Worm (Caenorhabditis elegans) whole organism, late embryonic: Measurements from ENCODE around the gene atg-16.2.

Source experiments
- C08G9.2 ChIP-seq: sonication (generic microtip); optimal IDR thresholded peaks from 2 replicates; lab custom pipeline; 2016; ENCODE audit warnings: mild to moderate bottlenecking, missing genetic modification characterization, moderate library complexity, missing compliant biosample characterization
- K02D7.2 ChIP-seq: sonication (generic microtip); optimal IDR thresholded peaks from 2 replicates; lab custom pipeline; 2017; ENCODE audit warnings: mild to moderate bottlenecking, missing genetic modification characterization, missing compliant biosample characterization
- T23F11.4 ChIP-seq: fragments of 200-800 bp; sonication (Bioruptor generic); optimal IDR thresholded peaks from 2 replicates; lab custom pipeline; 2018; ENCODE audit warnings: mild to moderate bottlenecking, missing genetic modification characterization, missing compliant biosample characterization
- ahr-1 ChIP-seq: sonication (generic microtip); optimal IDR thresholded peaks from 2 replicates; lab custom pipeline; 2016; ENCODE audit warnings: missing genetic modification characterization, missing compliant biosample characterization
- ama-1 ChIP-seq: fragments of 150-350 bp; optimal IDR thresholded peaks from 2 replicates; lab custom pipeline; 2014
- ceh-14 ChIP-seq: sonication (generic microtip); optimal IDR thresholded peaks from 2 replicates; lab custom pipeline; 2016; ENCODE audit warnings: missing genotype, missing genetic modification characterization, missing compliant biosample characterization
- ceh-18 ChIP-seq: sonication (generic microtip); optimal IDR thresholded peaks from 2 replicates; lab custom pipeline; 2016; ENCODE audit warnings: missing genetic modification characterization, missing compliant biosample characterization
- ceh-24 ChIP-seq: sonication (generic microtip); optimal IDR thresholded peaks from 2 replicates; lab custom pipeline; 2016; ENCODE audit warnings: mild to moderate bottlenecking, missing genetic modification characterization, missing compliant biosample characterization
- ceh-34 ChIP-seq: sonication (generic microtip); optimal IDR thresholded peaks from 2 replicates; lab custom pipeline; 2016; ENCODE audit warnings: mild to moderate bottlenecking, missing genetic modification characterization, missing compliant biosample characterization
- ceh-45 ChIP-seq: fragments of 200-800 bp; sonication (Bioruptor generic); IDR thresholded peaks from 2 replicates; pipeline ENCODE4 v1.3.6; 2022; ENCODE audit warnings: missing genetic modification reagents, missing genetic modification characterization, missing compliant biosample characterization
- ceh-48 ChIP-seq: sonication (generic microtip); optimal IDR thresholded peaks from 2 replicates; lab custom pipeline; 2016; ENCODE audit warnings: missing genetic modification characterization, inconsistent platforms, missing compliant biosample characterization
- ceh-6 ChIP-seq: fragments of 200-800 bp; sonication (Bioruptor generic); optimal IDR thresholded peaks from 2 replicates; lab custom pipeline; 2018; ENCODE audit warnings: mild to moderate bottlenecking, missing genetic modification characterization, missing compliant biosample characterization
- ceh-9 ChIP-seq: sonication (generic microtip); optimal IDR thresholded peaks from 2 replicates; lab custom pipeline; 2016; ENCODE audit warnings: mild to moderate bottlenecking, missing genetic modification characterization, inconsistent platforms, missing compliant biosample characterization
- dve-1 ChIP-seq: sonication (generic microtip); optimal IDR thresholded peaks from 2 replicates; lab custom pipeline; 2017; ENCODE audit warnings: antibody characterized with exemption, mild to moderate bottlenecking, missing genetic modification characterization, missing compliant biosample characterization
- elt-4 ChIP-seq: sonication (generic microtip); optimal IDR thresholded peaks from 2 replicates; lab custom pipeline; 2016; ENCODE audit warnings: missing genetic modification characterization, missing compliant biosample characterization
- fkh-10 ChIP-seq: fragments of 150-350 bp; optimal IDR thresholded peaks from 2 replicates; lab custom pipeline; 2014; ENCODE audit warnings: missing biosample characterization, missing genetic modification reagents, missing genetic modification characterization
- fkh-6 ChIP-seq: sonication (generic microtip); optimal IDR thresholded peaks from 2 replicates; lab custom pipeline; 2016; ENCODE audit warnings: missing genetic modification characterization, missing compliant biosample characterization
- hlh-15 ChIP-seq: sonication (generic microtip); optimal IDR thresholded peaks from 2 replicates; lab custom pipeline; 2016; ENCODE audit warnings: missing genetic modification characterization, missing compliant biosample characterization
- hlh-30 ChIP-seq: sonication (generic microtip); optimal IDR thresholded peaks from 2 replicates; lab custom pipeline; 2017; ENCODE audit warnings: antibody characterized with exemption, missing genetic modification characterization, missing compliant biosample characterization; ENCODE audit not compliant: insufficient read depth
- lim-6 ChIP-seq: sonication (generic microtip); optimal IDR thresholded peaks from 2 replicates; lab custom pipeline; 2016; ENCODE audit warnings: missing genetic modification characterization, missing compliant biosample characterization
- mec-3 ChIP-seq: sonication (generic microtip); optimal IDR thresholded peaks from 2 replicates; lab custom pipeline; 2016; ENCODE audit warnings: borderline replicate concordance, missing genetic modification characterization, missing compliant biosample characterization
- nfya-1 ChIP-seq: sonication (generic microtip); optimal IDR thresholded peaks from 2 replicates; lab custom pipeline; 2017; ENCODE audit warnings: missing genetic modification characterization, mild to moderate bottlenecking, missing compliant biosample characterization, antibody characterized with exemption, moderate library complexity
- nhr-232 ChIP-seq: sonication (generic microtip); optimal IDR thresholded peaks from 2 replicates; lab custom pipeline; 2016; ENCODE audit warnings: missing genetic modification characterization, missing compliant biosample characterization
- odd-2 ChIP-seq: sonication (generic microtip); optimal IDR thresholded peaks from 2 replicates; lab custom pipeline; 2017; ENCODE audit warnings: antibody characterized with exemption, mild to moderate bottlenecking, missing genetic modification characterization, missing compliant biosample characterization
- pax-1 ChIP-seq: fragments of 150-350 bp; optimal IDR thresholded peaks from 2 replicates; lab custom pipeline; 2014; ENCODE audit warnings: missing biosample characterization, missing genetic modification characterization
- pros-1 ChIP-seq: fragments of 150-350 bp; optimal IDR thresholded peaks from 2 replicates; lab custom pipeline; 2014; ENCODE audit warnings: missing biosample characterization, missing genetic modification reagents, missing genetic modification characterization
- ref-2 ChIP-seq: sonication (generic microtip); optimal IDR thresholded peaks from 2 replicates; lab custom pipeline; 2016; ENCODE audit warnings: missing genetic modification characterization, missing compliant biosample characterization
- sdc-2 ChIP-seq: sonication (generic microtip); optimal IDR thresholded peaks from 2 replicates; lab custom pipeline; 2016; ENCODE audit warnings: missing genotype, missing genetic modification characterization, missing compliant biosample characterization
- sox-2 ChIP-seq: fragments of 200-800 bp; sonication (Bioruptor generic); IDR thresholded peaks from 2 replicates; pipeline ENCODE4 v1.3.6; 2022; ENCODE audit warnings: missing genetic modification reagents, missing genetic modification characterization, missing compliant biosample characterization
- tbx-2 ChIP-seq: sonication (generic microtip); optimal IDR thresholded peaks from 2 replicates; lab custom pipeline; 2016; ENCODE audit warnings: missing genetic modification characterization, missing compliant biosample characterization
- ttx-3 ChIP-seq: sonication (generic microtip); optimal IDR thresholded peaks from 2 replicates; lab custom pipeline; 2016; ENCODE audit warnings: missing genetic modification reagents, missing genetic modification characterization, missing compliant biosample characterization
- unc-3 ChIP-seq, 2 experiments: fragments of 200-800 bp in 1 of 2; sonication (Bioruptor generic) in 1 of 2; sonication (generic microtip) in 1 of 2; conservative IDR thresholded peaks in 1 of 2; optimal IDR thresholded peaks in 1 of 2; 2 replicates each; pipeline versions ENCODE4 v1.3.6 to Lab custom; 2016 to 2022; ENCODE audit warnings: missing compliant biosample characterization in 2 of 2, missing genetic modification characterization in 2 of 2, missing genetic modification reagents in 1 of 2
- unc-42 ChIP-seq: sonication (generic microtip); optimal IDR thresholded peaks from 2 replicates; lab custom pipeline; 2016; ENCODE audit warnings: missing genotype, missing genetic modification characterization, missing compliant biosample characterization
- unc-86 ChIP-seq: sonication (generic microtip); optimal IDR thresholded peaks from 2 replicates; lab custom pipeline; 2016; ENCODE audit warnings: missing genetic modification characterization, missing compliant biosample characterization
- ztf-16 ChIP-seq: sonication (generic microtip); optimal IDR thresholded peaks from 2 replicates; lab custom pipeline; 2017; ENCODE audit warnings: missing genetic modification characterization, missing compliant biosample characterization

The atg-16.2 gene

ce11 chrII:6475180-6475737 is 22.1 kb upstream of the atg-16.2 start, which contains the start of gene T28D9.16:
T28D9.16 (plus strand) TSS chrII:6475687.
- TF ChIP-seq ceh-45 (GFP tag; lab: Robert Waterston, UW): no peak

DNA sequence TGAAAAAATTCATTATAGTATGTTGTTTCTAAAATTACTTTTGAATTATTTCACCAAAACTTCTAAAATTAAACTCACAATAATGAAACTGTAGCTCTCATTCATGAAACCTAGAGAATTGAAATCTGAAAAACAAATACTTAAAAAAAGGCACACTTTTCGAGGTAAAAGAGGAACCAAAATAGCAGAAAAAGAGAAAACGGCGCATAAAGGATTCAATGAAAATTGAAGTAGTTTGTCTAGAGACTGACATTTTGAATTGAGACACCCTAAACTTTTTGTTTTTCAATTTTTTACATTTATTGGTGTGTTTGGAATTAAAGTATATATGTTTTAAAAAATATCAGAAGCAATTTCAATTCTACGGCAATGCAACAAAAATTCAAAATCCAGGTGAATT is 17.8 kb upstream of the atg-16.2 start, which contains the start of gene dgk-5:
dgk-5 (minus strand) TSS at position 101 of the 400 bp plus-strand sequence.
- TF ChIP-seq nfya-1 (tag; lab: Kevin White, UChicago) (no peak), unc-86 (tag; lab: Kevin White, UChicago) (no peak), fkh-10 (GFP tag; lab: Kevin White, UChicago) (no peak), sdc-2 (tag; lab: Kevin White, UChicago) (no peak), K02D7.2 (no peak), ceh-34 (tag; lab: Kevin White, UChicago) (no peak), dve-1 (tag; lab: Kevin White, UChicago) (no peak), ceh-24 (tag; lab: Kevin White, UChicago) (no peak), pros-1 (tag; lab: Kevin White, UChicago) (no peak), C08G9.2 (no peak), ceh-14 (no peak), ztf-16 (tag; lab: Kevin White, UChicago) (no peak), hlh-15 (no peak), ceh-6 (GFP tag; lab: Kevin White, UChicago) (no peak), ceh-48 (no peak), mec-3 (tag; lab: Kevin White, UChicago) (no peak), ceh-9 (no peak), pax-1 (tag; lab: Kevin White, UChicago) (no peak), ttx-3 (tag; lab: Kevin White, UChicago) (no peak), unc-3 (GFP tag; conservative IDR thresholded peaks at IDR 0.05; lab: Robert Waterston, UW) (no peak), unc-3 (tag; optimal IDR thresholded peaks at IDR 0.05; lab: Kevin White, UChicago) (no peak)

ce11 chrII:6469340-6469739 is 16.1 kb upstream of the atg-16.2 start:
- TF ChIP-seq ztf-16 (tag; lab: Kevin White, UChicago) (no peak), ama-1 (no peak), tbx-2 (no peak), ref-2 (tag; lab: Kevin White, UChicago) (no peak), odd-2 (tag; lab: Kevin White, UChicago) (no peak), hlh-30 (tag; lab: Kevin White, UChicago) (no peak), ceh-48 (no peak), lim-6 (tag; lab: Kevin White, UChicago) (no peak), nfya-1 (tag; lab: Kevin White, UChicago) (no peak)
- TF ChIP-seq, all 69 proteins: peak for 0

DNA sequence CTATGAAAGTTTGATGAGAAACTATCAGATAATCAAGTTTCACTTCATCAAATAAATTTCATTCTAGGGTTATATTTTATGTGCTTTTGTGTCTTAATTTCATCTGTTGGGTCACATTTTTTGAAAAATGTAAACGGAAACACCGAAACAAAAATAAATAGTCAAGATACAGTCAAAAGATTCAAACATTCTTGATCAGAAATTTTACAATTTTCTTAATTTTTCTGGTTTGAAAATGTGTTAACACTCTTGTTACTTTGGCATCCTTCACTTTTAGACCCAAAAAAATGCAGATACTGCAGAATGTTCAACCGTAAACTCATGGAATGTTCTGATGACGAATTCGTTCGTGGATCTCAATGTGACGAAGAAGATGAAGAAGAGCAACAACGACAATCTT is 1.5 kb upstream of the atg-16.2 start, which contains the start of gene aptf-1:
aptf-1 (plus strand) TSS at position 301 of the 400 bp plus-strand sequence.
- TF ChIP-seq ama-1 (no peak), C08G9.2 (no peak), fkh-6 (tag; lab: Kevin White, UChicago) (no peak), sdc-2 (tag; lab: Kevin White, UChicago) (no peak), elt-4 (tag; lab: Kevin White, UChicago) (no peak), T23F11.4 (GFP tag; lab: Kevin White, UChicago) (no peak)
- TF ChIP-seq, all 69 proteins: peak for 0

DNA sequence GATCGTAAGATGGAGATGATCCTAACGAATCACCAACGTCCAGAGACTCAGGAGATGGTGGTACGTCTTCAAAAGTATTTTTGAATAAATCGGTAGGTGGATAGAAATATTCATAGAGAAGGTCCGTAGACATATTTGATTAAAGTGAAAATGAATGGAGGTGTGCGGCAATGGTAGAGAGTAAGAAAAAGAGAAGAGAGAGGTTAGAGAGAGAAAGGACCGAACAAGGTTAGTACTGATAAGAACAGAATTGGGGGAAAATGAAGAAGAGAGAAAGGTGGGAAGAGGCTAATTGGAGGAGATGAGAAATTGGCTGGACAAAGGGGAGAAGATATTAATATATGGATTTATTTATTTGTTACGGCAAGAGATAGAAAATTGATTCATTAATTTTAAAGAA is 3.5 kb downstream of the atg-16.2 start, which contains the start of gene nhr-22:
nhr-22 (minus strand) TSS at position 137 of the 400 bp plus-strand sequence.
- TF ChIP-seq nhr-232 (tag; lab: Kevin White, UChicago) (no peak), sox-2 (GFP tag; lab: Robert Waterston, UW) (no peak), ceh-48 (no peak), dve-1 (tag; lab: Kevin White, UChicago) (no peak), ceh-18 (tag; lab: Kevin White, UChicago) (no peak), ahr-1 (tag; lab: Kevin White, UChicago) (no peak), ztf-16 (tag; lab: Kevin White, UChicago) (no peak), ceh-14 (no peak), unc-42 (tag; lab: Kevin White, UChicago) (no peak)
